Fruit fly (Drosophila melanogaster) Kc167 (cell line): Measurements from ENCODE around the gene bcd.

ENCODE experiments used
- Myc ChIP-seq: fragments of >200 bp; optimal IDR thresholded peaks from 2 replicates; lab custom pipeline; 2017; ENCODE audit warnings: missing external identifiers
- Sin3A ChIP-seq: fragments of >200 bp; optimal IDR thresholded peaks from 2 replicates; lab custom pipeline; 2018; ENCODE audit warnings: missing external identifiers
- h ChIP-seq: fragments of >200 bp; optimal IDR thresholded peaks from 3 replicates; lab custom pipeline; 2018; ENCODE audit warnings: missing external identifiers
- psq ChIP-seq: fragments of >200 bp; optimal IDR thresholded peaks from 2 replicates; lab custom pipeline; 2017; ENCODE audit warnings: missing external identifiers
- ttk ChIP-seq: sonication (Bioruptor generic); optimal IDR thresholded peaks from 2 replicates; lab custom pipeline; 2017; ENCODE audit warnings: missing external identifiers

DNA sequence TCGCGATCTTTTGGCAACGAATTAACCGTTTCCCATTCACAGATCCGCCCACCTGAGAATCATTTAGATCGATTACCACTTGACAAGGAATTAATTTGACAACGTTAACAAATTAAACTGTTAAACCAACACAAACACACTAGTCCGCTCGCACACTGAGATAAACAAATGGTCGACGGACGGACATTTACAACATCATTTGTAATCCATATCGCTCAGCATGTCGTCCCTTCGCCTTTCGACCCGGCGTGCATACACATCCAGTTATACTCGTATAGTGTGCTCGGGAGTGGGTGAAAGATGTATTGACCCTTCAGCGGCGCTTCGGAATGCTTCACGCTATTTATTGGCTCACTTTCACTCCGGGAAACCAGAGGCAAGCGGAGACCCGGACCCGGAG is 23.5 kb downstream of the bcd start:
- TF ChIP-seq ttk (lab: Kevin White, UChicago) (no peak), Myc (lab: Kevin White, UChicago) (no peak), psq (lab: Kevin White, UChicago) (no peak), h (lab: Kevin White, UChicago) (no peak), Sin3A (no peak)
